Worm (Caenorhabditis elegans): ENCODE results near the gene srv-19.

Gene srv-19

ce11 chrIV:5873825-5874224 lies at the start of gene srv-19:
Gene srv-19 (minus strand): TSS chrIV:5873925.
- no peak for TF ChIP-seq lin-40 (tag; optimal IDR thresholded peaks at IDR 0.05)
- no peak for TF ChIP-seq zim-3 (tag; optimal IDR thresholded peaks at IDR 0.05)
- TF ChIP-seq tbx-9 (tag; optimal IDR thresholded peaks at IDR 0.05; ENCODE audit: borderline replicate concordance), result no peak
- TF ChIP-seq ceh-79 (tag; optimal IDR thresholded peaks at IDR 0.05), result no peak
- TF ChIP-seq unc-130 (GFP tag; optimal IDR thresholded peaks at IDR 0.05), result no peak

ce11 chrIV:5923112-5923511 lies 49.4 kb upstream of the srv-19 start:
- TF ChIP-seq sdz-38 (tag; optimal IDR thresholded peaks at IDR 0.05) (no peak), nfya-1 (tag; optimal IDR thresholded peaks at IDR 0.05; ENCODE audit: borderline replicate concordance, insufficient read depth) (no peak), hmg-20 (GFP tag; IDR thresholded peaks at IDR 0.05) (no peak), efl-1 (GFP tag; optimal IDR thresholded peaks at IDR 0.05) (no peak), rpc-1 (optimal IDR thresholded peaks at IDR 0.05) (no peak), rpc-1 (tag; optimal IDR thresholded peaks at IDR 0.05) (no peak), B0336.3 (GFP tag; IDR thresholded peaks at IDR 0.05) (no peak), nhr-80 (tag; optimal IDR thresholded peaks at IDR 0.05) (no peak), let-526 (GFP tag; IDR thresholded peaks at IDR 0.05) (no peak), B0261.1 (tag; optimal IDR thresholded peaks at IDR 0.05) (no peak), lin-26 (GFP tag; IDR thresholded peaks at IDR 0.05) (no peak)

- no peak for TF ChIP-seq bed-1 (GFP tag; IDR thresholded peaks at IDR 0.05)
- no peak for TF ChIP-seq madf-6 (GFP tag; IDR thresholded peaks at IDR 0.05)
- no peak for TF ChIP-seq cebp-1 (GFP tag; IDR thresholded peaks at IDR 0.05)
- no peak for TF ChIP-seq cebp-1 (tag; optimal IDR thresholded peaks at IDR 0.05)
- no peak for TF ChIP-seq K12H6.12 (tag; optimal IDR thresholded peaks at IDR 0.05)
- TF ChIP-seq F10E7.11 (tag; optimal IDR thresholded peaks at IDR 0.05), result no peak
- TF ChIP-seq F33H1.4 (GFP tag; IDR thresholded peaks at IDR 0.05), result no peak
- TF ChIP-seq rpc-1 (optimal IDR thresholded peaks at IDR 0.05), result no peak
- no peak for TF ChIP-seq rpc-1 (tag; optimal IDR thresholded peaks at IDR 0.05)
- no peak for TF ChIP-seq F49E8.2 (tag; optimal IDR thresholded peaks at IDR 0.05; ENCODE audit: insufficient read depth)
- TF ChIP-seq nfyb-1 (GFP tag; IDR thresholded peaks at IDR 0.05), result no peak
- no peak for TF ChIP-seq hmg-20 (GFP tag; IDR thresholded peaks at IDR 0.05)
Measured at ce11 chrIV:5917026-5917425, 43.3 kb upstream of the srv-19 start, which contains the start of gene dhhc-13. Gene dhhc-13 (plus strand): TSS chrIV:5917326.

- TF ChIP-seq repo-1 (tag; optimal IDR thresholded peaks at IDR 0.05) (no peak), bed-1 (GFP tag; IDR thresholded peaks at IDR 0.05) (no peak), egl-44 (GFP tag; IDR thresholded peaks at IDR 0.05) (no peak), rec-8 (tag; optimal IDR thresholded peaks at IDR 0.05) (no peak), chd-7 (tag; optimal IDR thresholded peaks at IDR 0.05) (no peak), F55B11.4 (tag; optimal IDR thresholded peaks at IDR 0.05; ENCODE audit: borderline replicate concordance, insufficient read depth) (no peak), athp-1 (tag; optimal IDR thresholded peaks at IDR 0.05) (no peak)
Measured at ce11 chrIV:5915152-5915551, 41.4 kb upstream of the srv-19 start.

ce11 chrIV:5903305-5903778 lies 29.6 kb upstream of the srv-19 start, which contains the start of gene H04M03.12:
Gene H04M03.12 (minus strand): TSS chrIV:5903355.
- TF ChIP-seq snpc-1.3 (tag; optimal IDR thresholded peaks at IDR 0.05; ENCODE audit: insufficient read depth), result no peak
